Fruit fly (Drosophila melanogaster) whole organism, embryonic: ENCODE measurements around the gene Ufd4.
A peak's percentile ranks its signal among the peaks of the same experiment; 100 is the strongest.

Experiments used
- ATbp ChIP-seq: fragments of 200-800 bp; sonication (Bioruptor generic); optimal IDR thresholded peaks from 2 replicates; lab custom pipeline; 2017; ENCODE audit warnings: missing biosample characterization, mild to moderate bottlenecking, missing genetic modification characterization, missing genetic modification reagents
- BtbVII ChIP-seq: fragments of 200-800 bp; sonication (Bioruptor generic); optimal IDR thresholded peaks from 3 replicates; lab custom pipeline; 2017; ENCODE audit warnings: missing biosample characterization, mild to moderate bottlenecking, missing genetic modification characterization
- CG10979 ChIP-seq: fragments of 200-800 bp; sonication (Bioruptor generic); optimal IDR thresholded peaks from 2 replicates; lab custom pipeline; 2018; ENCODE audit warnings: missing biosample characterization, mild to moderate bottlenecking, missing genetic modification characterization, moderate library complexity
- CG11093 ChIP-seq: fragments of 200-800 bp; sonication (Bioruptor generic); IDR thresholded peaks from 3 replicates; pipeline ENCODE4 v1.3.6; 2022; ENCODE audit warnings: missing biosample characterization, missing genetic modification characterization
- CG12071 ChIP-seq: fragments of 200-800 bp; sonication (Bioruptor generic); optimal IDR thresholded peaks from 3 replicates; lab custom pipeline; 2018; ENCODE audit warnings: missing biosample characterization, mild to moderate bottlenecking, missing genetic modification characterization
- CG12744 ChIP-seq: fragments of 200-800 bp; sonication (Bioruptor generic); optimal IDR thresholded peaks from 2 replicates; lab custom pipeline; 2016; ENCODE audit warnings: missing biosample characterization, missing genetic modification characterization
- CG14014 ChIP-seq: fragments of 200-800 bp; sonication (Bioruptor generic); IDR thresholded peaks from 2 replicates; pipeline ENCODE4 v1.3.6; 2022; ENCODE audit warnings: missing biosample characterization, missing genetic modification characterization
- CG14050 ChIP-seq: fragments of 200-800 bp; sonication (Bioruptor generic); IDR thresholded peaks from 3 replicates; pipeline ENCODE4 v1.3.6; 2022; ENCODE audit warnings: missing biosample characterization, missing genetic modification characterization
- CG14860 ChIP-seq: fragments of 200-800 bp; sonication (Bioruptor generic); IDR thresholded peaks from 3 replicates; pipeline ENCODE4 v1.3.6; 2022; ENCODE audit warnings: missing biosample characterization, missing genetic modification characterization; ENCODE audit not compliant: partially characterized antibody
- CG1647 ChIP-seq: fragments of 200-800 bp; sonication (Bioruptor generic); optimal IDR thresholded peaks from 3 replicates; lab custom pipeline; 2016; ENCODE audit warnings: missing biosample characterization, missing genetic modification characterization
- CG17328 ChIP-seq: fragments of 200-800 bp; sonication (Bioruptor generic); IDR thresholded peaks from 2 replicates; pipeline ENCODE4 v1.3.6; 2022; ENCODE audit warnings: missing biosample characterization, missing genetic modification characterization
- CG30431 ChIP-seq: fragments of 200-800 bp; sonication (Bioruptor generic); optimal IDR thresholded peaks from 2 replicates; lab custom pipeline; 2017; ENCODE audit warnings: missing biosample characterization, missing genetic modification characterization
- CG3281 ChIP-seq: fragments of 200-800 bp; sonication (Bioruptor generic); optimal IDR thresholded peaks from 3 replicates; lab custom pipeline; 2017; ENCODE audit warnings: missing biosample characterization, mild to moderate bottlenecking, missing genetic modification characterization
- CG6689 ChIP-seq: fragments of 200-800 bp; sonication (Bioruptor generic); IDR thresholded peaks from 2 replicates; pipeline ENCODE4 v1.3.6; 2022; ENCODE audit warnings: missing biosample characterization, missing genetic modification characterization
- CG9876 ChIP-seq: fragments of 200-800 bp; sonication (Bioruptor generic); optimal IDR thresholded peaks from 2 replicates; lab custom pipeline; 2016; ENCODE audit warnings: missing biosample characterization, missing genetic modification characterization
- Doc3 ChIP-seq: fragments of 200-800 bp; sonication (Bioruptor generic); IDR thresholded peaks from 3 replicates; pipeline ENCODE4 v1.3.6; 2022; ENCODE audit warnings: missing biosample characterization, missing genetic modification characterization; ENCODE audit not compliant: partially characterized antibody
- Drgx ChIP-seq: fragments of 200-800 bp; sonication (Bioruptor generic); IDR thresholded peaks from 2 replicates; pipeline ENCODE4 v1.3.6; 2022; ENCODE audit warnings: missing biosample characterization, missing genetic modification characterization
- E2f2 ChIP-seq: fragments of 200-800 bp; sonication (Bioruptor generic); IDR thresholded peaks from 2 replicates; pipeline ENCODE4 v1.3.6; 2022; ENCODE audit warnings: missing biosample characterization, missing genetic modification characterization
- HLH54F ChIP-seq: fragments of 200-800 bp; sonication (Bioruptor generic); optimal IDR thresholded peaks from 3 replicates; lab custom pipeline; 2016; ENCODE audit warnings: missing biosample characterization, missing genetic modification characterization
- Hr78 ChIP-seq, 2 experiments: fragments of 200-800 bp in 1 of 2; fragments of >200 bp in 1 of 2; sonication (Bioruptor generic) in 1 of 2; optimal IDR thresholded peaks; 2 replicates each; lab custom pipeline; 2017 to 2019; ENCODE audit warnings: missing biosample characterization in 2 of 2, missing genetic modification characterization in 2 of 2, mild to moderate bottlenecking in 1 of 2, moderate library complexity in 1 of 2
- Kr ChIP-seq: fragments of 200-800 bp; sonication (Bioruptor generic); optimal IDR thresholded peaks from 2 replicates; lab custom pipeline; 2017; ENCODE audit warnings: missing biosample characterization, mild to moderate bottlenecking, missing genetic modification characterization
- Max ChIP-seq: fragments of 200-800 bp; sonication (Bioruptor generic); optimal IDR thresholded peaks from 2 replicates; lab custom pipeline; 2016; ENCODE audit warnings: missing biosample characterization, mild to moderate bottlenecking, missing genetic modification characterization
- NC2β ChIP-seq: fragments of 200-800 bp; sonication (Bioruptor generic); optimal IDR thresholded peaks from 2 replicates; lab custom pipeline; 2016; ENCODE audit warnings: missing biosample characterization, missing genetic modification characterization
- Nf-YA ChIP-seq: fragments of 200-800 bp; sonication (Bioruptor generic); IDR thresholded peaks from 2 replicates; pipeline ENCODE4 v1.3.6; 2022; ENCODE audit warnings: missing biosample characterization, missing genetic modification characterization
- Scr ChIP-seq: fragments of 200-800 bp; sonication (Bioruptor generic); IDR thresholded peaks from 2 replicates; pipeline ENCODE4 v1.3.6; 2022; ENCODE audit warnings: missing biosample characterization, missing genetic modification characterization; ENCODE audit not compliant: partially characterized antibody
- Sry-β ChIP-seq: fragments of 200-800 bp; sonication (Bioruptor generic); optimal IDR thresholded peaks from 2 replicates; lab custom pipeline; 2018; ENCODE audit warnings: missing biosample characterization, mild to moderate bottlenecking, missing genetic modification characterization, moderate library complexity
- YL-1 ChIP-seq: fragments of 200-800 bp; sonication (Bioruptor generic); optimal IDR thresholded peaks from 3 replicates; lab custom pipeline; 2017; ENCODE audit warnings: missing biosample characterization, mild to moderate bottlenecking, missing genetic modification characterization
- ase ChIP-seq: fragments of 200-800 bp; sonication (Bioruptor generic); IDR thresholded peaks from 3 replicates; pipeline ENCODE4 v1.3.6; 2022; ENCODE audit warnings: missing biosample characterization, missing genetic modification characterization
- btn ChIP-seq: fragments of 200-800 bp; sonication (Bioruptor generic); optimal IDR thresholded peaks from 2 replicates; lab custom pipeline; 2016; ENCODE audit warnings: missing biosample characterization, missing genetic modification characterization
- caup ChIP-seq: fragments of 200-800 bp; sonication (Bioruptor generic); optimal IDR thresholded peaks from 3 replicates; lab custom pipeline; 2017; ENCODE audit warnings: missing biosample characterization, mild to moderate bottlenecking, missing genetic modification characterization, moderate library complexity; ENCODE audit not compliant: severe bottlenecking
- corto ChIP-seq: fragments of 200-800 bp; sonication (Bioruptor generic); optimal IDR thresholded peaks from 2 replicates; lab custom pipeline; 2016; ENCODE audit warnings: missing biosample characterization, mild to moderate bottlenecking, missing genetic modification characterization, moderate library complexity
- dimm ChIP-seq: fragments of 200-800 bp; sonication (Bioruptor generic); IDR thresholded peaks from 2 replicates; pipeline ENCODE4 v1.3.6; 2022; ENCODE audit warnings: missing biosample characterization, missing genetic modification characterization
- en ChIP-seq: fragments of 200-800 bp; sonication (Bioruptor generic); optimal IDR thresholded peaks from 2 replicates; lab custom pipeline; 2016; ENCODE audit warnings: missing biosample characterization, missing genetic modification characterization
- fd3F ChIP-seq: fragments of 200-800 bp; sonication (Bioruptor generic); optimal IDR thresholded peaks from 2 replicates; lab custom pipeline; 2018; ENCODE audit warnings: missing biosample characterization, mild to moderate bottlenecking, missing genetic modification characterization, moderate library complexity
- gfzf ChIP-seq: fragments of 200-800 bp; sonication (Bioruptor generic); optimal IDR thresholded peaks from 2 replicates; lab custom pipeline; 2016; ENCODE audit warnings: missing biosample characterization, mild to moderate bottlenecking, missing genetic modification characterization, moderate library complexity
- grn ChIP-seq: fragments of 200-800 bp; sonication (Bioruptor generic); optimal IDR thresholded peaks from 3 replicates; lab custom pipeline; 2017; ENCODE audit warnings: missing biosample characterization, missing genetic modification characterization
- hbn ChIP-seq: fragments of 200-800 bp; sonication (Bioruptor generic); IDR thresholded peaks from 2 replicates; pipeline ENCODE4 v1.3.6; 2022; ENCODE audit warnings: missing biosample characterization, missing genetic modification characterization; ENCODE audit not compliant: partially characterized antibody
- her ChIP-seq: fragments of 200-800 bp; sonication (Bioruptor generic); optimal IDR thresholded peaks from 2 replicates; lab custom pipeline; 2016; ENCODE audit warnings: missing biosample characterization, missing genetic modification characterization
- hkb ChIP-seq, 2 experiments: fragments of 200-800 bp in 1 of 2; fragments of >200 bp in 1 of 2; sonication (Bioruptor generic) in 1 of 2; IDR thresholded peaks in 1 of 2; optimal IDR thresholded peaks in 1 of 2; 2 replicates each; pipeline versions ENCODE4 v1.3.6 to Lab custom; 2017 to 2022; ENCODE audit warnings: missing biosample characterization in 1 of 2, missing genetic modification characterization in 1 of 2
- jumu ChIP-seq: fragments of 200-800 bp; sonication (Bioruptor generic); optimal IDR thresholded peaks from 3 replicates; lab custom pipeline; 2016; ENCODE audit warnings: missing biosample characterization, missing genetic modification characterization
- nerfin-1 ChIP-seq: fragments of 200-800 bp; sonication (Bioruptor generic); optimal IDR thresholded peaks from 3 replicates; lab custom pipeline; 2019; ENCODE audit warnings: missing biosample characterization, mild to moderate bottlenecking, missing genetic modification characterization, moderate library complexity
- nom ChIP-seq: fragments of 200-800 bp; sonication (Bioruptor generic); optimal IDR thresholded peaks from 2 replicates; lab custom pipeline; 2017; ENCODE audit warnings: missing biosample characterization, missing genetic modification characterization, mild to moderate bottlenecking, moderate library complexity, missing genetic modification reagents
- onecut ChIP-seq: fragments of 200-800 bp; sonication (Bioruptor generic); IDR thresholded peaks from 2 replicates; pipeline ENCODE4 v1.3.6; 2022; ENCODE audit warnings: missing biosample characterization, missing genetic modification characterization
- org-1 ChIP-seq: fragments of 200-800 bp; sonication (Bioruptor generic); optimal IDR thresholded peaks from 2 replicates; lab custom pipeline; 2017; ENCODE audit warnings: missing biosample characterization, missing genetic modification characterization
- rib ChIP-seq: fragments of 200-800 bp; sonication (Bioruptor generic); IDR thresholded peaks from 2 replicates; pipeline ENCODE4 v1.3.6; 2022; ENCODE audit warnings: missing biosample characterization, missing genetic modification characterization
- seq ChIP-seq: fragments of 200-800 bp; sonication (Bioruptor generic); IDR thresholded peaks from 2 replicates; pipeline ENCODE4 v1.3.6; 2022; ENCODE audit warnings: missing biosample characterization, missing genetic modification characterization
- sisA ChIP-seq: fragments of 200-800 bp; sonication (Bioruptor generic); IDR thresholded peaks from 2 replicates; pipeline ENCODE4 v1.3.6; 2022; ENCODE audit warnings: missing biosample characterization, missing genetic modification characterization
- tin ChIP-seq: fragments of 200-800 bp; sonication (Bioruptor generic); optimal IDR thresholded peaks from 3 replicates; lab custom pipeline; 2016; ENCODE audit warnings: missing biosample characterization, missing genetic modification characterization
- tio ChIP-seq: fragments of 200-800 bp; sonication (Bioruptor generic); optimal IDR thresholded peaks from 2 replicates; lab custom pipeline; 2017; ENCODE audit warnings: missing biosample characterization, missing genetic modification characterization, inconsistent platforms
- wdn ChIP-seq: fragments of 200-800 bp; sonication (Bioruptor generic); IDR thresholded peaks from 2 replicates; pipeline ENCODE4 v1.3.6; 2022; ENCODE audit warnings: missing biosample characterization, missing genetic modification characterization
- zen2 ChIP-seq: fragments of 200-800 bp; sonication (Bioruptor generic); IDR thresholded peaks from 3 replicates; pipeline ENCODE4 v1.3.6; 2022; ENCODE audit warnings: missing biosample characterization, missing genetic modification characterization; ENCODE audit not compliant: partially characterized antibody

The Ufd4 gene

DNA sequence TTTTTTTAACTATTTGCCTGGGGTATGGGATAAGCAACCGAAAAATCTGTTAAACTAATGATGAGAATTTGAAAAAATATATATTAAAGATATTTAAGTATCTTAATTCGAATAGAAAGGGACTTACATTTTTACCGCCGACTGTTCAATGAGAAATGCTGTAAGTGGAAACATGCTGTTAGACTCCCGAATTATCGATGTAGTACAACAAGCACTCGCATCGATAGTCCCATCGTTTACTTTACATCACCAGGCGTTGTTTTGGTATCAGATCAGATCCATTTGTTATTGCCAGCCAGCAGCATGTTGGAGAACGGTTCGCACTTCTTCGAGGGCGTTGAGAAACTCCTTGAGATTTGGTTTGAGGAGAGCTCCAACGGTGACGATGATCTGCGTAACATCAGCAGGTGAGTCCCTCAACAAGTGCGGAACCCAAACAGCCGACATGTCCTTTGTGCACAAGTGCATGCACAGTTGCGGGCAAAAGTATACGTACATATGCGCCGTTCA lies 47.1 kb upstream of the Ufd4 start, which contains the start of gene SamDC (continued):
- TF ChIP-seq hbn (GFP tag; lab: Robert Waterston, UW) (peak; percentile 54), btn (GFP tag; lab: Kevin White, UChicago) (no peak), tin (GFP tag; lab: Kevin White, UChicago) (peak; percentile 13), CG10979 (peak; percentile 16), CG1647 (no peak), org-1 (GFP tag; lab: Kevin White, UChicago) (no peak), onecut (GFP tag; lab: Robert Waterston, UW) (0 out of 2 replicates have a peak, but pooled peaks have one; percentile 26), zen2 (GFP tag; lab: Robert Waterston, UW) (no peak; the same call in 2 of the 3 replicates), YL-1 (GFP tag; lab: Kevin White, UChicago) (peak; percentile 61), dimm (GFP tag; lab: Robert Waterston, UW) (no peak), E2f2 (GFP tag; lab: Robert Waterston, UW) (peak; percentile 42), grn (GFP tag; lab: Kevin White, UChicago) (peak; percentile 99), CG12071 (GFP tag; lab: Kevin White, UChicago) (no peak), CG14860 (peak; percentile 61), NC2β (GFP tag; lab: Kevin White, UChicago) (no peak), seq (GFP tag; lab: Robert Waterston, UW) (no peak), sisA (no peak), CG11093 (GFP tag; lab: Robert Waterston, UW) (no peak), tio (GFP tag; lab: Kevin White, UChicago) (no peak), CG30431 (no peak), BtbVII (peak; percentile 36), caup (peak; percentile 45), her (GFP tag; lab: Kevin White, UChicago) (peak; percentile 39), rib (GFP tag; lab: Robert Waterston, UW) (no peak), ATbp (GFP tag; lab: Kevin White, UChicago) (no peak), jumu (peak; percentile 25), CG6689 (GFP tag; lab: Robert Waterston, UW) (0 out of 2 replicates have a peak, but pooled peaks have one; percentile 24), CG9876 (GFP tag; lab: Kevin White, UChicago) (no peak), Nf-YA (GFP tag; lab: Robert Waterston, UW) (no peak), wdn (GFP tag; lab: Robert Waterston, UW) (no peak), nerfin-1 (tag; lab: Kevin White, UChicago) (no peak)

- peak; percentile 24 for TF ChIP-seq fd3F (GFP tag; lab: Kevin White, UChicago)
- TF ChIP-seq Drgx (GFP tag; lab: Robert Waterston, UW), result no peak
- peak; percentile 17 for TF ChIP-seq Sry-β (GFP tag; lab: Kevin White, UChicago)
- peak; percentile 76 for TF ChIP-seq CG3281 (GFP tag; lab: Kevin White, UChicago)
- no peak for TF ChIP-seq hkb (optimal IDR thresholded peaks at IDR 0.05; lab: Kevin White, UChicago)
- peak; percentile 69 for TF ChIP-seq hkb (GFP tag; IDR thresholded peaks at IDR 0.05; lab: Robert Waterston, UW)
- TF ChIP-seq Kr (GFP tag; lab: Kevin White, UChicago), result no peak
- TF ChIP-seq CG14050, result no peak
- 0 out of 3 replicates have a peak, but pooled peaks have one; percentile 11 for TF ChIP-seq Doc3 (GFP tag; lab: Robert Waterston, UW)
- TF ChIP-seq CG17328, result peak; percentile 53
- peak; percentile 54 for TF ChIP-seq nom (GFP tag; lab: Kevin White, UChicago)
- peak; percentile 69 for TF ChIP-seq Scr (GFP tag; lab: Robert Waterston, UW)
- TF ChIP-seq en (GFP tag; lab: Kevin White, UChicago), result no peak
- peak; percentile 6 for TF ChIP-seq Max (GFP tag; lab: Kevin White, UChicago)
- peak in 1 of 2 experiments; percentile 51 for TF ChIP-seq Hr78 (GFP tag; optimal IDR thresholded peaks at IDR 0.05; lab: Kevin White, UChicago)
- TF ChIP-seq corto (GFP tag; lab: Kevin White, UChicago), result no peak
- TF ChIP-seq CG12744 (GFP tag; lab: Kevin White, UChicago), result no peak
- TF ChIP-seq HLH54F (GFP tag; lab: Kevin White, UChicago), result peak; percentile 25
- peak; percentile 56; the same call in 1 of the 2 replicates for TF ChIP-seq CG14014 (GFP tag; lab: Robert Waterston, UW)
- TF ChIP-seq ase, result no peak
- peak; percentile 34 for TF ChIP-seq gfzf (GFP tag; lab: Kevin White, UChicago)
Measured at dm6 chr2L:10334854-10335277, 42.7 kb upstream of the Ufd4 start.
